Fruit fly (Drosophila melanogaster): Measurements from ENCODE around the gene CG43931.

- no peak for TF ChIP-seq kay (GFP tag; ENCODE audit: borderline replicate concordance)
- TF ChIP-seq tj (GFP tag; optimal IDR thresholded peaks at IDR 0.05) = no peak
- no peak for TF ChIP-seq ovo (GFP tag; optimal IDR thresholded peaks at IDR 0.05)
- no peak for TF ChIP-seq CG7101 (tag; optimal IDR thresholded peaks at IDR 0.05)
- TF ChIP-seq pad (GFP tag; optimal IDR thresholded peaks at IDR 0.05) = no peak
- TF ChIP-seq CG1620 (GFP tag; optimal IDR thresholded peaks at IDR 0.05) = no peak
- no peak for TF ChIP-seq cic (GFP tag; optimal IDR thresholded peaks at IDR 0.05)
- no peak for TF ChIP-seq Clk (GFP tag; optimal IDR thresholded peaks at IDR 0.05)
- TF ChIP-seq CG5204 (GFP tag; optimal IDR thresholded peaks at IDR 0.05) = no peak
- no peak for TF ChIP-seq cnc (optimal IDR thresholded peaks at IDR 0.05)
- no peak for TF ChIP-seq CG12768 (GFP tag; optimal IDR thresholded peaks at IDR 0.05)
Observed at dm6 chr3L:20900996-20901395, 3.6 kb downstream of the CG43931 start.

All from whole organism, adult.